Fruit fly (Drosophila melanogaster): ENCODE measurements around the gene CG12213.

DNA sequence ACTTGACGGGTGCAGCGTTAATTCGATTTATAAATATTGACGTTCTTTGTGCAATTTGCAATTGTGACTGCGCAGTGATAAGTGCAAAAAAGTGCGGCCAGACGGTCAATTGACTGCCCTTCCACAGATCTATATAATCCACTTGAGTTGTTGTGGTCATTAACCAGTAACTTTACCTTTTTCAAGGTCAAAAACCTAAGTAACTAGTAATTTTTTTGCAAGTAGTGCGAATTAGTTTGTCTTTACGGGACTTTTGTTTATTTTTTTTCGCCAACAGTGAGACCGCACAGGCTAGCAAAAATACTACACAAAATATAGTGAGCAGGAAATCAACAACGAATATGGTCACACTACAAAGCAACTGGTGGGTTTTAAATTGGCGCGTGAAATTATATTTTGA lies 7.1 kb upstream of the CG12213 start, which contains the start of gene Tango9:
- no peak for TF ChIP-seq run (tag; optimal IDR thresholded peaks at IDR 0.05)
- peak; percentile 11 for TF ChIP-seq ftz-f1 (GFP tag; optimal IDR thresholded peaks at IDR 0.05)
- no peak for TF ChIP-seq z (GFP tag; IDR thresholded peaks at IDR 0.05)
- TF ChIP-seq CG5180 (GFP tag; optimal IDR thresholded peaks at IDR 0.05), result no peak
- TF ChIP-seq CG17912 (GFP tag; optimal IDR thresholded peaks at IDR 0.05), result no peak
- no peak for TF ChIP-seq CG4360 (GFP tag; IDR thresholded peaks at IDR 0.05)
- no peak for TF ChIP-seq psq (GFP tag; optimal IDR thresholded peaks at IDR 0.05)
- no peak for TF ChIP-seq nerfin-1 (tag; optimal IDR thresholded peaks at IDR 0.05)
- TF ChIP-seq CG17612 (GFP tag; IDR thresholded peaks at IDR 0.05), result no peak
- no peak for TF ChIP-seq en (GFP tag; optimal IDR thresholded peaks at IDR 0.05)
- no peak for TF ChIP-seq dysf (GFP tag; IDR thresholded peaks at IDR 0.05)
- no peak for TF ChIP-seq Antp (GFP tag; optimal IDR thresholded peaks at IDR 0.05)
- no peak for TF ChIP-seq Usf (GFP tag; optimal IDR thresholded peaks at IDR 0.05)
- TF ChIP-seq CG8478 (optimal IDR thresholded peaks at IDR 0.05), result no peak
